Worm (Caenorhabditis elegans): Measurements from ENCODE around the gene C04E12.5.

DNA sequence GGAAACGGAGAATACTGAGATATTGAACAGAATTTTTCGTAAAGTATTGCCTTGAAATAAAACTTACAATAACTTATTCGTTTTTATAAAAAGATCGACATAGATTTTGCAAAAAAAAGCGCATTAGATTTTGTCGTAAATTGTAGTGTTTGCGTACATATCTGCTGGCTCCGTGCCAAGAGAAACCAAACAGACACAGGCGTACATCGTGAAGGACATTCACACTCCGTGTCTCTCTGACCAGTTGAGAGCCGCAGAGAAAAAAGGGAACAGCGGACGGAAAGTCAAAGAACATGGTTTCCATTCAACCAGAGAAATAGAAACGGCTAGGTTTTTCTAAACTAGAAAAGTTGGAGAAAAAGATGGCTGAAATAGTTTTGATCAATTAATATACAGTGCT is 43.1 kb upstream of the C04E12.5 start, which contains the start of gene arrd-19:
- no peak for TF ChIP-seq ces-1 (GFP tag; optimal IDR thresholded peaks at IDR 0.05)
- TF ChIP-seq ceh-39 (tag; optimal IDR thresholded peaks at IDR 0.05): no peak
- peak; percentile 4 for TF ChIP-seq mep-1 (tag; optimal IDR thresholded peaks at IDR 0.05)
- no peak for TF ChIP-seq mab-5 (tag; optimal IDR thresholded peaks at IDR 0.05)
- no peak for TF ChIP-seq lin-32 (GFP tag; optimal IDR thresholded peaks at IDR 0.05)
- no peak for TF ChIP-seq pha-4 (tag; optimal IDR thresholded peaks at IDR 0.05)
- TF ChIP-seq nhr-76 (tag; optimal IDR thresholded peaks at IDR 0.05): no peak
- no peak for TF ChIP-seq nhr-28 (tag; optimal IDR thresholded peaks at IDR 0.05)
- TF ChIP-seq unc-62 (GFP tag; optimal IDR thresholded peaks at IDR 0.05): no peak
- TF ChIP-seq snpc-4 (tag; optimal IDR thresholded peaks at IDR 0.05): no peak

Data from whole organism, mixed stage, embryonic.